Fruit fly (Drosophila melanogaster): ENCODE data around the gene CG6013.

CG6013 gene

dm6 chr3R:18997388-18998287, 33.7 kb upstream of the CG6013 start (continued):
- TF ChIP-seq gsb-n (tag; optimal IDR thresholded peaks at IDR 0.05), result peak; percentile 86
- no peak for TF ChIP-seq ase (GFP tag; IDR thresholded peaks at IDR 0.05)
- no peak for TF ChIP-seq cad (GFP tag; optimal IDR thresholded peaks at IDR 0.05)
- TF ChIP-seq ap (GFP tag; IDR thresholded peaks at IDR 0.05), result peak; percentile 55
- TF ChIP-seq CG17361 (GFP tag; IDR thresholded peaks at IDR 0.05), result peak; percentile 48; the same call in 2 of the 3 replicates
- TF ChIP-seq chif (GFP tag; optimal IDR thresholded peaks at IDR 0.05), result peak; percentile 71 to 78
- no peak for TF ChIP-seq Max (GFP tag; optimal IDR thresholded peaks at IDR 0.05)
- TF ChIP-seq emc (GFP tag; optimal IDR thresholded peaks at IDR 0.05), result no peak
- TF ChIP-seq Oaz (GFP tag; IDR thresholded peaks at IDR 0.05), result no peak
- TF ChIP-seq CG11504 (tag; optimal IDR thresholded peaks at IDR 0.05), result peak; percentile 49
- TF ChIP-seq disco-r (GFP tag; optimal IDR thresholded peaks at IDR 0.05), result no peak
- TF ChIP-seq CG6254 (GFP tag; optimal IDR thresholded peaks at IDR 0.05), result peak; percentile 78
- peak; percentile 5 for TF ChIP-seq CG9876 (GFP tag; optimal IDR thresholded peaks at IDR 0.05)
- peak; percentile 71 for TF ChIP-seq CG12391 (tag; optimal IDR thresholded peaks at IDR 0.05)
- TF ChIP-seq CG18599 (GFP tag; optimal IDR thresholded peaks at IDR 0.05), result peak; percentile 6
- TF ChIP-seq Adf1 (GFP tag; IDR thresholded peaks at IDR 0.05), result no peak
- TF ChIP-seq abd-A (tag; optimal IDR thresholded peaks at IDR 0.05), result peak; percentile 85
- peak; percentile 49; the same call in 1 of the 2 replicates for TF ChIP-seq Atf6 (GFP tag; IDR thresholded peaks at IDR 0.05)
- no peak for TF ChIP-seq BEAF-32 (GFP tag; optimal IDR thresholded peaks at IDR 0.05)
- no peak for TF ChIP-seq luna (GFP tag; optimal IDR thresholded peaks at IDR 0.05)
- peak; percentile 91 for TF ChIP-seq CG10209 (GFP tag; optimal IDR thresholded peaks at IDR 0.05)
- peak; percentile 91 for TF ChIP-seq grn (GFP tag; optimal IDR thresholded peaks at IDR 0.05)
- peak; percentile 77 for TF ChIP-seq NC2β (GFP tag; optimal IDR thresholded peaks at IDR 0.05)
- peak; percentile 27 for TF ChIP-seq pfk (GFP tag; optimal IDR thresholded peaks at IDR 0.05)
- peak; percentile 92 for TF ChIP-seq sens (GFP tag)
- TF ChIP-seq zfh1 (GFP tag; IDR thresholded peaks at IDR 0.05), result peak; percentile 64
- TF ChIP-seq dysf (GFP tag; IDR thresholded peaks at IDR 0.05), result no peak
- no peak for TF ChIP-seq Tbp (GFP tag; optimal IDR thresholded peaks at IDR 0.05)
- TF ChIP-seq Lhr (GFP tag; optimal IDR thresholded peaks at IDR 0.05), result peak; percentile 94
- TF ChIP-seq CG8290 (GFP tag; optimal IDR thresholded peaks at IDR 0.05), result no peak
- peak; percentile 64 to 97 for TF ChIP-seq CG8290 (tag; optimal IDR thresholded peaks at IDR 0.05)
- TF ChIP-seq ind (GFP tag; optimal IDR thresholded peaks at IDR 0.05), result no peak
- TF ChIP-seq CG17385 (GFP tag; optimal IDR thresholded peaks at IDR 0.05), result peak; percentile 69
- TF ChIP-seq CG4404 (GFP tag; IDR thresholded peaks at IDR 0.05), result no peak
- peak; percentile 54; the same call in 1 of the 2 replicates for TF ChIP-seq CG14014 (GFP tag; IDR thresholded peaks at IDR 0.05)
- TF ChIP-seq hbn (GFP tag; IDR thresholded peaks at IDR 0.05; ENCODE audit: partially characterized antibody), result no peak
- peak; percentile 68 for TF ChIP-seq CoRest (tag; optimal IDR thresholded peaks at IDR 0.05)
- no peak; the same call in 1 of the 2 replicates for TF ChIP-seq CG11247 (GFP tag; IDR thresholded peaks at IDR 0.05)
- TF ChIP-seq CG13296 (GFP tag; optimal IDR thresholded peaks at IDR 0.05), result peak; percentile 31
- peak in 1 of 2 experiments; percentile 78 for TF ChIP-seq eve (GFP tag; optimal IDR thresholded peaks at IDR 0.05)
- TF ChIP-seq CG7839 (tag; optimal IDR thresholded peaks at IDR 0.05), result no peak
- TF ChIP-seq pita (GFP tag; optimal IDR thresholded peaks at IDR 0.05), result no peak
- peak; percentile 87 for TF ChIP-seq CG11398 (GFP tag; optimal IDR thresholded peaks at IDR 0.05)
- TF ChIP-seq HLH4C (GFP tag; IDR thresholded peaks at IDR 0.05; ENCODE audit: partially characterized antibody), result no peak
- peak; percentile 39 for TF ChIP-seq MESR4 (GFP tag; optimal IDR thresholded peaks at IDR 0.05)
- TF ChIP-seq salm (tag; optimal IDR thresholded peaks at IDR 0.05), result peak; percentile 92
- TF ChIP-seq seq (GFP tag; IDR thresholded peaks at IDR 0.05), result peak; percentile 61; the same call in 1 of the 2 replicates
- TF ChIP-seq Myb (GFP tag; optimal IDR thresholded peaks at IDR 0.05), result no peak
- no peak for TF ChIP-seq CG6765 (GFP tag; optimal IDR thresholded peaks at IDR 0.05)

All from whole organism, embryonic.